Worm (Caenorhabditis elegans) whole organism, L1 larva: ENCODE results near the gene rec-8.

ENCODE experiments used
- aly-2 ChIP-seq: fragments of 150-350 bp; optimal IDR thresholded peaks from 2 replicates; lab custom pipeline; 2014; ENCODE audit warnings: missing biosample characterization, missing genetic modification characterization
- ces-1 ChIP-seq: fragments of 150-350 bp; optimal IDR thresholded peaks from 2 replicates; lab custom pipeline; 2014; ENCODE audit warnings: missing biosample characterization, missing genetic modification reagents, missing genetic modification characterization
- egl-27 ChIP-seq, 2 experiments: fragments of 150-350 bp in 1 of 2; sonication (generic microtip); optimal IDR thresholded peaks; 3 replicates each; lab custom pipeline; 2017 to 2018; ENCODE audit warnings: missing biosample characterization in 2 of 2, missing genetic modification characterization in 2 of 2, missing genetic modification reagents in 2 of 2
- lin-39 ChIP-seq: fragments of 150-350 bp; optimal IDR thresholded peaks from 2 replicates; lab custom pipeline; 2014; ENCODE audit warnings: missing biosample characterization, missing genetic modification reagents, missing genetic modification characterization
- nhr-76 ChIP-seq: sonication (generic microtip); optimal IDR thresholded peaks from 2 replicates; lab custom pipeline; 2017; ENCODE audit warnings: missing biosample characterization, missing genetic modification characterization
- snpc-4 ChIP-seq: fragments of 150-350 bp; optimal IDR thresholded peaks from 2 replicates; lab custom pipeline; 2014; ENCODE audit warnings: missing biosample characterization, missing genetic modification characterization

ce11 chrIV:13314181-13314580 lies 38.8 kb downstream of the rec-8 start:
- TF ChIP-seq lin-39 (no peak), aly-2 (tag; lab: Kevin White, UChicago) (no peak), snpc-4 (tag; lab: Kevin White, UChicago) (no peak), egl-27 (tag; optimal IDR thresholded peaks at IDR 0.05; lab: Kevin White, UChicago) (no peak), nhr-76 (tag; lab: Kevin White, UChicago) (no peak), ces-1 (GFP tag; lab: Kevin White, UChicago) (no peak)
